Worm (Caenorhabditis elegans) whole organism, midembryonic: Measurements from ENCODE around the gene F09C12.8.

Experiments
- T22C8.4 ChIP-seq: fragments of 200-800 bp; sonication (Bioruptor generic); IDR thresholded peaks from 2 replicates; pipeline ENCODE4 v1.3.6; 2022; ENCODE audit warnings: missing genetic modification characterization, missing compliant biosample characterization
- cog-1 ChIP-seq: sonication (generic microtip); optimal IDR thresholded peaks from 2 replicates; lab custom pipeline; 2016; ENCODE audit warnings: missing genetic modification characterization, missing compliant biosample characterization
- flt-1 ChIP-seq: fragments of 200-800 bp; sonication (Bioruptor generic); IDR thresholded peaks from 2 replicates; pipeline ENCODE4 v1.3.6; 2022; ENCODE audit warnings: missing genetic modification characterization, missing compliant biosample characterization
- klf-2 ChIP-seq: fragments of 200-800 bp; sonication (Bioruptor generic); conservative IDR thresholded peaks from 2 replicates; pipeline ENCODE4 v1.3.6; 2022; ENCODE audit warnings: missing genetic modification reagents, missing genetic modification characterization, missing compliant biosample characterization
- med-1 ChIP-seq: sonication (generic microtip); optimal IDR thresholded peaks from 2 replicates; lab custom pipeline; 2017; ENCODE audit warnings: missing genetic modification characterization, mild to moderate bottlenecking, missing compliant biosample characterization, antibody characterized with exemption, missing genetic modification reagents; ENCODE audit not compliant: insufficient read depth
- ref-1 ChIP-seq: fragments of 200-800 bp; sonication (Bioruptor generic); conservative IDR thresholded peaks from 2 replicates; pipeline ENCODE4 v1.3.6; 2022; ENCODE audit warnings: missing genetic modification reagents, missing genetic modification characterization, missing compliant biosample characterization
- tab-1 ChIP-seq: fragments of 200-800 bp; sonication (Bioruptor generic); IDR thresholded peaks from 2 replicates; pipeline ENCODE4 v1.3.6; 2022; ENCODE audit warnings: missing genetic modification characterization, missing compliant biosample characterization
- ztf-29 ChIP-seq: fragments of 200-800 bp; sonication (Bioruptor generic); IDR thresholded peaks from 2 replicates; pipeline ENCODE4 v1.3.6; 2022; ENCODE audit warnings: missing genetic modification reagents, missing genetic modification characterization, missing compliant biosample characterization

F09C12.8 gene

DNA sequence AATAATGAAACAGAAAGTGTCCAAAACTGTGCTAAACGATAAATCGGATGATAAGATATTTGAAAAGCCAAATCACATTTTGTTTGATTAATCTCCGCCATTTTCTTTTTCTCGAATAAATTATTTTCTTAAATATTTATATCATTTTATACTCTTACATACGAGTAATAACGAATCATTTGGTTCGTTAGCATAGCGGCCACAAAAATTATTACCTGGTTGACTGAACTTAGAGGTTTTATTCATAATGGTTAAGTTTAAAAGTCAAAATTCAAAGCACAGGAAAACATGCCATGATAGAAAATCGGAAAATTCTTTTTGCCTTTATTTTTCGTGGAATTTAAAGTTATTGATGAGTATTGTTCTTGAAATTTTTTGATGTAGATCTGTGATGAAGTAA, 51.1 kb downstream of the F09C12.8 start, which contains the start of gene srb-5:
TSS of gene srb-5 (minus strand) at position 101 of the 400 bp plus-strand sequence.
- TF ChIP-seq med-1 (GFP tag; lab: Kevin White, UChicago) (no peak), T22C8.4 (no peak), tab-1 (GFP tag; lab: Robert Waterston, UW) (no peak), ref-1 (no peak), flt-1 (GFP tag; lab: Robert Waterston, UW) (no peak), klf-2 (GFP tag; lab: Robert Waterston, UW) (no peak), cog-1 (tag; lab: Kevin White, UChicago) (no peak), ztf-29 (GFP tag; lab: Robert Waterston, UW) (no peak)
